Worm (Caenorhabditis elegans) whole organism, mixed stage, embryonic: ENCODE data around the gene prdx-6.

Experiments
- M03D4.4 ChIP-seq: sonication (generic microtip); optimal IDR thresholded peaks from 2 replicates; lab custom pipeline; 2017; ENCODE audit warnings: mild to moderate bottlenecking, missing genetic modification characterization, missing compliant biosample characterization
- bed-3 ChIP-seq: fragments of 200-800 bp; sonication (Bioruptor generic); optimal IDR thresholded peaks from 3 replicates; lab custom pipeline; 2018; ENCODE audit warnings: mild to moderate bottlenecking, missing genetic modification characterization, moderate library complexity, missing compliant biosample characterization
- blmp-1 ChIP-seq: fragments of 150-350 bp; optimal IDR thresholded peaks from 2 replicates; lab custom pipeline; 2014; ENCODE audit warnings: missing biosample characterization, missing genetic modification characterization
- ceh-39 ChIP-seq: fragments of 150-350 bp; optimal IDR thresholded peaks from 2 replicates; lab custom pipeline; 2014; ENCODE audit warnings: missing biosample characterization, missing genetic modification characterization
- ceh-43 ChIP-seq: fragments of 200-800 bp; sonication (Bioruptor generic); optimal IDR thresholded peaks from 2 replicates; lab custom pipeline; 2018; ENCODE audit warnings: mild to moderate bottlenecking, missing genetic modification characterization, moderate library complexity, missing compliant biosample characterization
- ceh-83 ChIP-seq: fragments of 200-800 bp; sonication (Bioruptor generic); optimal IDR thresholded peaks from 2 replicates; lab custom pipeline; 2018; ENCODE audit warnings: mild to moderate bottlenecking, missing genetic modification characterization, missing compliant biosample characterization
- cnd-1 ChIP-seq: fragments of 200-800 bp; sonication (Bioruptor generic); optimal IDR thresholded peaks from 2 replicates; lab custom pipeline; 2018; ENCODE audit warnings: mild to moderate bottlenecking, missing genetic modification characterization, missing compliant biosample characterization
- drap-1 ChIP-seq: fragments of 200-800 bp; sonication (Bioruptor generic); optimal IDR thresholded peaks from 3 replicates; lab custom pipeline; 2018; ENCODE audit warnings: mild to moderate bottlenecking, missing genetic modification characterization, missing compliant biosample characterization
- elt-3 ChIP-seq: fragments of 150-350 bp; optimal IDR thresholded peaks from 2 replicates; lab custom pipeline; 2014; ENCODE audit warnings: missing biosample characterization, missing genetic modification characterization
- flh-1 ChIP-seq: fragments of 200-800 bp; sonication (Bioruptor generic); optimal IDR thresholded peaks from 2 replicates; lab custom pipeline; 2018; ENCODE audit warnings: mild to moderate bottlenecking, missing genetic modification characterization, moderate library complexity, missing compliant biosample characterization
- ham-2 ChIP-seq: fragments of 200-800 bp; sonication (Bioruptor generic); optimal IDR thresholded peaks from 2 replicates; lab custom pipeline; 2018; ENCODE audit warnings: mild to moderate bottlenecking, missing genetic modification characterization, missing compliant biosample characterization
- hlh-1 ChIP-seq: fragments of 150-350 bp; optimal IDR thresholded peaks from 2 replicates; lab custom pipeline; 2014; ENCODE audit warnings: missing biosample characterization, missing genetic modification reagents, missing genetic modification characterization
- lin-13 ChIP-seq: fragments of 150-350 bp; optimal IDR thresholded peaks from 2 replicates; lab custom pipeline; 2014; ENCODE audit warnings: missing biosample characterization, missing genetic modification characterization
- lin-32 ChIP-seq: fragments of 200-800 bp; sonication (Bioruptor generic); optimal IDR thresholded peaks from 2 replicates; lab custom pipeline; 2018; ENCODE audit warnings: mild to moderate bottlenecking, missing genetic modification characterization, missing compliant biosample characterization
- lsy-2 ChIP-seq: fragments of 150-350 bp; optimal IDR thresholded peaks from 2 replicates; lab custom pipeline; 2014; ENCODE audit warnings: missing biosample characterization, missing genetic modification characterization
- mab-5 ChIP-seq: fragments of 150-350 bp; optimal IDR thresholded peaks from 2 replicates; lab custom pipeline; 2014; ENCODE audit warnings: missing biosample characterization, missing genetic modification characterization
- mep-1 ChIP-seq: fragments of 150-350 bp; optimal IDR thresholded peaks from 2 replicates; lab custom pipeline; 2017; ENCODE audit warnings: missing biosample characterization, missing genetic modification reagents, missing genetic modification characterization, inconsistent platforms
- mls-2 ChIP-seq: sonication (generic microtip); optimal IDR thresholded peaks from 2 replicates; lab custom pipeline; 2016; ENCODE audit warnings: mild to moderate bottlenecking, missing genetic modification characterization, moderate library complexity, missing compliant biosample characterization
- nhr-12 ChIP-seq: fragments of 150-350 bp; optimal IDR thresholded peaks from 2 replicates; lab custom pipeline; 2014; ENCODE audit warnings: missing biosample characterization, missing genetic modification characterization
- nhr-2 ChIP-seq: fragments of 150-350 bp; optimal IDR thresholded peaks from 2 replicates; lab custom pipeline; 2014; ENCODE audit warnings: missing biosample characterization, missing genetic modification characterization
- nhr-237 ChIP-seq: fragments of 150-350 bp; optimal IDR thresholded peaks from 2 replicates; lab custom pipeline; 2014; ENCODE audit warnings: missing biosample characterization, missing genetic modification characterization
- nhr-28 ChIP-seq: fragments of 150-350 bp; optimal IDR thresholded peaks from 2 replicates; lab custom pipeline; 2014; ENCODE audit warnings: missing biosample characterization, missing genetic modification characterization
- nhr-76 ChIP-seq: sonication (generic microtip); optimal IDR thresholded peaks from 2 replicates; lab custom pipeline; 2017; ENCODE audit warnings: missing biosample characterization, missing genetic modification characterization
- pha-4 ChIP-seq: fragments of 150-350 bp; optimal IDR thresholded peaks from 2 replicates; lab custom pipeline; 2018; ENCODE audit warnings: missing biosample characterization, missing genetic modification reagents, missing genetic modification characterization
- sem-2 ChIP-seq: fragments of 200-800 bp; sonication (Bioruptor generic); optimal IDR thresholded peaks from 2 replicates; lab custom pipeline; 2018; ENCODE audit warnings: mild to moderate bottlenecking, missing genetic modification characterization, missing compliant biosample characterization
- snpc-4 ChIP-seq: fragments of 150-350 bp; optimal IDR thresholded peaks from 2 replicates; lab custom pipeline; 2014; ENCODE audit warnings: missing biosample characterization, missing genetic modification characterization
- sptf-1 ChIP-seq: sonication (generic microtip); optimal IDR thresholded peaks from 2 replicates; lab custom pipeline; 2017; ENCODE audit warnings: mild to moderate bottlenecking, missing genetic modification characterization, moderate library complexity, missing compliant biosample characterization
- tbx-8 ChIP-seq: fragments of 200-800 bp; sonication (Bioruptor generic); optimal IDR thresholded peaks from 2 replicates; lab custom pipeline; 2018; ENCODE audit warnings: mild to moderate bottlenecking, missing genetic modification characterization, moderate library complexity, missing compliant biosample characterization
- unc-120 ChIP-seq: sonication (generic microtip); optimal IDR thresholded peaks from 2 replicates; lab custom pipeline; 2017; ENCODE audit warnings: missing genetic modification characterization, missing compliant biosample characterization; ENCODE audit not compliant: poor library complexity, severe bottlenecking
- unc-39 ChIP-seq: fragments of 150-350 bp; optimal IDR thresholded peaks from 2 replicates; lab custom pipeline; 2014; ENCODE audit warnings: missing biosample characterization, missing genetic modification characterization
- unc-62 ChIP-seq: fragments of 150-350 bp; optimal IDR thresholded peaks from 2 replicates; lab custom pipeline; 2014; ENCODE audit warnings: missing biosample characterization, missing genetic modification reagents, missing genetic modification characterization
- zip-8 ChIP-seq: fragments of 150-350 bp; optimal IDR thresholded peaks from 2 replicates; lab custom pipeline; 2014; ENCODE audit warnings: missing biosample characterization, missing genetic modification characterization
- ztf-11 ChIP-seq: fragments of 150-350 bp; optimal IDR thresholded peaks from 2 replicates; lab custom pipeline; 2014; ENCODE audit warnings: missing biosample characterization, missing genetic modification characterization

The prdx-6 gene

ce11 chrIV:194442-194841 is 23.9 kb upstream of the prdx-6 start, which contains the start of gene csn-3:
csn-3 (plus strand) TSS chrIV:194742.
- TF ChIP-seq flh-1 (no peak), nhr-12 (tag; lab: Kevin White, UChicago) (no peak), sptf-1 (tag; lab: Kevin White, UChicago) (no peak), ztf-11 (tag; lab: Kevin White, UChicago) (no peak), sem-2 (GFP tag; lab: Kevin White, UChicago) (no peak), bed-3 (GFP tag; lab: Kevin White, UChicago) (no peak)

DNA sequence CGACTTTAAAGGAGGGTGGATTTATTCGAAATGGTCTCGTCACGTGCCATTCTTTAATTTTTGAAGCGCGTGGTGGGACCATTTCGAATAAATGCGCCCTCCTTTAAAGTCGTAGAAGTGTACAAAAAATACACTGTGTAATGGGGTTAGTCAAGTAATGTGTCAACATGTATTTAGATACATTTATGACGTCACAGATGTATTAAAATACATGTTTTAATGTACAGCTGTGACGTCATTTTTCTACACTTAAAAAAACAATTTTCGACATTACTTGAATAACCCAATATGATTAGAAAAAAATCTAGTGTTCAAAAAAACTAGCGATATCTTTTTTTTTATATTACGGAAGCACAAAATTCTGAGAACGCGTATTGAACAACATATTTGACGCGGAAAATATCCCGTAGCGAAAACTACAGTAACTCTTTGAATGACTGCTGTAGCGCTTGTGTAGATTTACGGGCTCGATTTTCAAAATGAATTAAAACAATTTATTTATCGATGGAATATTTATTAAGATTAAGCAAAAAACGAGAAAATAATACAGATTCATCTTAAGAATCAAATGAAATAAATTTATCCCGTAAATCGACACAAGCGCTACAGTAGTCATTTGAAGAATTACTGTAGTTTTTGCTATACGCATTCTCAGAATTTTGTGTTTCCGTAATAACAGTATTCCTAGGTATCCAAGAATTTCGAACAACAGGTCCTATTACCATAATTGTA is 15.3 kb upstream of the prdx-6 start, which contains the start of gene gfrp-1:
Gene gfrp-1 (plus strand): TSS at position 682 of the 732 bp plus-strand sequence.
- no peak for TF ChIP-seq cnd-1 (tag; lab: Kevin White, UChicago)
- no peak for TF ChIP-seq pha-4 (tag; lab: Kevin White, UChicago)
- no peak for TF ChIP-seq nhr-76 (tag; lab: Kevin White, UChicago)
- no peak for TF ChIP-seq lin-13 (tag; lab: Kevin White, UChicago)
- TF ChIP-seq bed-3 (GFP tag; lab: Kevin White, UChicago): no peak
- no peak for TF ChIP-seq hlh-1 (tag; lab: Kevin White, UChicago)
- TF ChIP-seq zip-8: peak; percentile 98

ce11 chrIV:204998-205397 is 13.4 kb upstream of the prdx-6 start, which contains the start of gene coa-1:
coa-1 (plus strand) TSS chrIV:205298.
- TF ChIP-seq mep-1 (no peak), snpc-4 (tag; lab: Kevin White, UChicago) (no peak), lsy-2 (tag; lab: Kevin White, UChicago) (no peak), drap-1 (GFP tag; lab: Kevin White, UChicago) (no peak), nhr-2 (tag; lab: Kevin White, UChicago) (no peak), blmp-1 (tag; lab: Kevin White, UChicago) (no peak), nhr-28 (tag; lab: Kevin White, UChicago) (no peak), mab-5 (tag; lab: Kevin White, UChicago) (no peak), sem-2 (GFP tag; lab: Kevin White, UChicago) (no peak), nhr-12 (tag; lab: Kevin White, UChicago) (no peak), M03D4.4 (no peak), nhr-76 (tag; lab: Kevin White, UChicago) (no peak), ham-2 (GFP tag; lab: Kevin White, UChicago) (no peak), nhr-237 (tag; lab: Kevin White, UChicago) (no peak), tbx-8 (GFP tag; lab: Kevin White, UChicago) (no peak), cnd-1 (tag; lab: Kevin White, UChicago) (no peak), ceh-83 (GFP tag; lab: Kevin White, UChicago) (no peak), unc-62 (GFP tag; lab: Kevin White, UChicago) (no peak)
- TF ChIP-seq, all 35 proteins: peak for 0

ce11 chrIV:207885-208284 is 10.5 kb upstream of the prdx-6 start, which contains the start of gene Y38C1AA.1:
Y38C1AA.1 (plus strand) TSS chrIV:208185.
- TF ChIP-seq ceh-39 (tag; lab: Kevin White, UChicago) (no peak), elt-3 (tag; lab: Kevin White, UChicago) (no peak), ceh-43 (GFP tag; lab: Kevin White, UChicago) (no peak), nhr-2 (tag; lab: Kevin White, UChicago) (no peak), cnd-1 (tag; lab: Kevin White, UChicago) (no peak), unc-39 (tag; lab: Kevin White, UChicago) (no peak), lin-13 (tag; lab: Kevin White, UChicago) (no peak), flh-1 (no peak), unc-62 (GFP tag; lab: Kevin White, UChicago) (no peak), drap-1 (GFP tag; lab: Kevin White, UChicago) (no peak), lin-32 (GFP tag; lab: Kevin White, UChicago) (no peak), sem-2 (GFP tag; lab: Kevin White, UChicago) (no peak), pha-4 (tag; lab: Kevin White, UChicago) (no peak), nhr-76 (tag; lab: Kevin White, UChicago) (no peak), nhr-237 (tag; lab: Kevin White, UChicago) (no peak), nhr-28 (tag; lab: Kevin White, UChicago) (no peak), zip-8 (no peak), mls-2 (tag; lab: Kevin White, UChicago) (no peak), unc-120 (no peak), hlh-1 (tag; lab: Kevin White, UChicago) (no peak)
